Worm (Caenorhabditis elegans): ENCODE results near the gene irld-51.

ce11 chrII:2967064-2967463 lies 14.5 kb upstream of the irld-51 start:
- no peak for TF ChIP-seq nhr-10 (tag; optimal IDR thresholded peaks at IDR 0.05)
- no peak for TF ChIP-seq nhr-23 (tag; optimal IDR thresholded peaks at IDR 0.05)
- TF ChIP-seq nhr-12 (tag; optimal IDR thresholded peaks at IDR 0.05) = no peak
- TF ChIP-seq egl-27 (tag; optimal IDR thresholded peaks at IDR 0.05) = no peak

Measured in whole organism, L2 larva.